Fruit fly (Drosophila melanogaster): ENCODE measurements around the gene twin.

The twin gene

DNA sequence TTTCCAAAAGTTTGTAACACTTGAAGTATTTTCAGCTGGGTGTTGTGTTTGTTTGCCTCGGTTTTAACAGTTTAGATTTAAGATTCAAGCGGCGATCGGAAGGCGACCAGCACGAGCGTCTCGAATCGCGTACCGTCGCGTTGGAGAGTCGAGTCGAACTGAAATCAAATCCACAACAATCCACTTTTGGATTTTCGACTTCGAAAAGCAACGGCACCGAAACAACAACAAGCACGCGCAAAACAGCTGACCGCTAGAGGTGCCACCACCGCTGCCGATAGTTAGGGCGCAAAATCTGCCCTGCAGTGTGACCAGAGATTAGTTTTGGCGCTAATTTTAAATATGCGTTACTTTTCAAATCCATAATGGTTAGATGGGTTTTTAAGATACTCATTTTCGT, 49.3 kb upstream of the twin start, which contains the start of gene jar (continued):
- TF ChIP-seq schlank (tag; optimal IDR thresholded peaks at IDR 0.05) = peak; percentile 34
- peak; percentile 94 for TF ChIP-seq hbn (GFP tag; IDR thresholded peaks at IDR 0.05; ENCODE audit: partially characterized antibody)
- peak; percentile 100 for TF ChIP-seq E2f2 (GFP tag; IDR thresholded peaks at IDR 0.05)
- peak; percentile 32 for TF ChIP-seq gro (GFP tag; optimal IDR thresholded peaks at IDR 0.05)
- peak; percentile 62 for TF ChIP-seq kni (GFP tag; optimal IDR thresholded peaks at IDR 0.05)
- TF ChIP-seq CG11093 (GFP tag; IDR thresholded peaks at IDR 0.05) = no peak
- peak; percentile 90 for TF ChIP-seq CG1603 (tag; optimal IDR thresholded peaks at IDR 0.05)
- peak; percentile 50 for TF ChIP-seq CoRest (tag; optimal IDR thresholded peaks at IDR 0.05)
- TF ChIP-seq Asciz (GFP tag; optimal IDR thresholded peaks at IDR 0.05) = peak; percentile 45
- peak; percentile 1 for TF ChIP-seq fd64A (GFP tag; optimal IDR thresholded peaks at IDR 0.05)
- peak; percentile 50 for TF ChIP-seq CG15269 (tag; optimal IDR thresholded peaks at IDR 0.05)
- no peak for TF ChIP-seq CG16863 (GFP tag; optimal IDR thresholded peaks at IDR 0.05)
- peak; percentile 41; the same call in 1 of the 2 replicates for TF ChIP-seq Oaz (GFP tag; IDR thresholded peaks at IDR 0.05)
- no peak for TF ChIP-seq CG17361 (GFP tag; IDR thresholded peaks at IDR 0.05)
- no peak for TF ChIP-seq Sox102F (GFP tag; optimal IDR thresholded peaks at IDR 0.05)
- no peak for TF ChIP-seq prd (optimal IDR thresholded peaks at IDR 0.05)
- 0 out of 3 replicates have a peak, but pooled peaks have one; percentile 16 for TF ChIP-seq prd (GFP tag; IDR thresholded peaks at IDR 0.05)
- TF ChIP-seq Abd-B (GFP tag; optimal IDR thresholded peaks at IDR 0.05) = no peak
- TF ChIP-seq CG13894 (tag; optimal IDR thresholded peaks at IDR 0.05) = peak; percentile 77
- no peak for TF ChIP-seq Elba2 (GFP tag; optimal IDR thresholded peaks at IDR 0.05)
- TF ChIP-seq bcd (GFP tag; optimal IDR thresholded peaks at IDR 0.05) = no peak
- no peak for TF ChIP-seq CG15696 (tag; optimal IDR thresholded peaks at IDR 0.05)
- TF ChIP-seq salm (tag; optimal IDR thresholded peaks at IDR 0.05) = peak; percentile 24
- no peak for TF ChIP-seq Ssrp (tag; optimal IDR thresholded peaks at IDR 0.05)
- peak; percentile 88 for TF ChIP-seq Scr (GFP tag; IDR thresholded peaks at IDR 0.05; ENCODE audit: partially characterized antibody)
- no peak for TF ChIP-seq CG8281 (tag; optimal IDR thresholded peaks at IDR 0.05)
- no peak for TF ChIP-seq CG31388 (GFP tag; optimal IDR thresholded peaks at IDR 0.05)
- no peak for TF ChIP-seq sc (optimal IDR thresholded peaks at IDR 0.05)
- TF ChIP-seq sc (GFP tag; optimal IDR thresholded peaks at IDR 0.05) = no peak
- no peak for TF ChIP-seq CG12236 (GFP tag; optimal IDR thresholded peaks at IDR 0.05)
- TF ChIP-seq Neu2 (GFP tag; optimal IDR thresholded peaks at IDR 0.05; ENCODE audit: borderline replicate concordance) = no peak
- peak; percentile 27 for TF ChIP-seq cg (GFP tag; optimal IDR thresholded peaks at IDR 0.05)
- TF ChIP-seq CG7963 (GFP tag; IDR thresholded peaks at IDR 0.05; ENCODE audit: partially characterized antibody) = peak; percentile 46; the same call in 1 of the 3 replicates
- TF ChIP-seq Med (GFP tag) = peak; percentile 87
- TF ChIP-seq CG17829 (tag; optimal IDR thresholded peaks at IDR 0.05) = peak; percentile 61
- TF ChIP-seq BEAF-32 (GFP tag; optimal IDR thresholded peaks at IDR 0.05) = peak; percentile 96
- TF ChIP-seq CG3847 (GFP tag; IDR thresholded peaks at IDR 0.05) = peak; percentile 65
- TF ChIP-seq CG4404 (GFP tag; IDR thresholded peaks at IDR 0.05) = no peak
- no peak for TF ChIP-seq CG11723 (GFP tag; optimal IDR thresholded peaks at IDR 0.05)
- no peak for TF ChIP-seq CG18011 (GFP tag; optimal IDR thresholded peaks at IDR 0.05)
- TF ChIP-seq NFAT (GFP tag; IDR thresholded peaks at IDR 0.05) = peak; percentile 55
- TF ChIP-seq pho (GFP tag; optimal IDR thresholded peaks at IDR 0.05) = peak; percentile 12
- peak; percentile 24 for TF ChIP-seq unpg (GFP tag; optimal IDR thresholded peaks at IDR 0.05)
- TF ChIP-seq D19B (GFP tag; optimal IDR thresholded peaks at IDR 0.05) = no peak
- TF ChIP-seq CG15073 (GFP tag; optimal IDR thresholded peaks at IDR 0.05) = no peak
- TF ChIP-seq CG14965 (GFP tag; optimal IDR thresholded peaks at IDR 0.05; ENCODE audit: borderline replicate concordance) = no peak
- TF ChIP-seq CG33557 (GFP tag; optimal IDR thresholded peaks at IDR 0.05) = no peak
- no peak for TF ChIP-seq H2.0 (GFP tag; IDR thresholded peaks at IDR 0.05)
- peak; percentile 35 for TF ChIP-seq stwl (tag; optimal IDR thresholded peaks at IDR 0.05)
- peak; percentile 16 for TF ChIP-seq CG13296 (GFP tag; optimal IDR thresholded peaks at IDR 0.05)
